Worm (Caenorhabditis elegans) whole organism, midembryonic: ENCODE measurements around the gene metl-6.
A peak's percentile ranks its signal among the peaks of the same experiment; 100 is the strongest.

Source experiments
- T22C8.4 ChIP-seq: fragments of 200-800 bp; sonication (Bioruptor generic); IDR thresholded peaks from 2 replicates; pipeline ENCODE4 v1.3.6; 2022; ENCODE audit warnings: missing genetic modification characterization, missing compliant biosample characterization
- cog-1 ChIP-seq: sonication (generic microtip); optimal IDR thresholded peaks from 2 replicates; lab custom pipeline; 2016; ENCODE audit warnings: missing genetic modification characterization, missing compliant biosample characterization
- flt-1 ChIP-seq: fragments of 200-800 bp; sonication (Bioruptor generic); IDR thresholded peaks from 2 replicates; pipeline ENCODE4 v1.3.6; 2022; ENCODE audit warnings: missing genetic modification characterization, missing compliant biosample characterization
- klf-2 ChIP-seq: fragments of 200-800 bp; sonication (Bioruptor generic); conservative IDR thresholded peaks from 2 replicates; pipeline ENCODE4 v1.3.6; 2022; ENCODE audit warnings: missing genetic modification reagents, missing genetic modification characterization, missing compliant biosample characterization
- med-1 ChIP-seq: sonication (generic microtip); optimal IDR thresholded peaks from 2 replicates; lab custom pipeline; 2017; ENCODE audit warnings: missing genetic modification characterization, mild to moderate bottlenecking, missing compliant biosample characterization, antibody characterized with exemption, missing genetic modification reagents; ENCODE audit not compliant: insufficient read depth
- ref-1 ChIP-seq: fragments of 200-800 bp; sonication (Bioruptor generic); conservative IDR thresholded peaks from 2 replicates; pipeline ENCODE4 v1.3.6; 2022; ENCODE audit warnings: missing genetic modification reagents, missing genetic modification characterization, missing compliant biosample characterization
- tab-1 ChIP-seq: fragments of 200-800 bp; sonication (Bioruptor generic); IDR thresholded peaks from 2 replicates; pipeline ENCODE4 v1.3.6; 2022; ENCODE audit warnings: missing genetic modification characterization, missing compliant biosample characterization
- ztf-23 ChIP-seq: fragments of 200-800 bp; sonication (Bioruptor generic); IDR thresholded peaks from 2 replicates; pipeline ENCODE4 v1.3.6; 2022; ENCODE audit warnings: missing genetic modification reagents, missing genetic modification characterization, missing compliant biosample characterization
- ztf-29 ChIP-seq: fragments of 200-800 bp; sonication (Bioruptor generic); IDR thresholded peaks from 2 replicates; pipeline ENCODE4 v1.3.6; 2022; ENCODE audit warnings: missing genetic modification reagents, missing genetic modification characterization, missing compliant biosample characterization

The metl-6 gene

ce11 chrIII:3902588-3903325 is 18.8 kb downstream of the metl-6 start:
- TF ChIP-seq ref-1 (GFP tag; lab: Robert Waterston, UW) (no peak), tab-1 (GFP tag; lab: Robert Waterston, UW) (no peak), med-1 (no peak)

- TF ChIP-seq tab-1 (GFP tag; lab: Robert Waterston, UW) (no peak), ztf-29 (GFP tag; lab: Robert Waterston, UW) (no peak), ztf-23 (GFP tag; lab: Robert Waterston, UW) (no peak), flt-1 (GFP tag; lab: Robert Waterston, UW) (no peak), T22C8.4 (GFP tag; lab: Robert Waterston, UW) (no peak), cog-1 (tag; lab: Kevin White, UChicago) (no peak), ref-1 (GFP tag; lab: Robert Waterston, UW) (no peak), klf-2 (GFP tag; lab: Robert Waterston, UW) (no peak), med-1 (no peak)
These were observed 20.0 kb downstream of the metl-6 start, which contains the start of gene tir-1 for ce11 chrIII:3901542-3901941. TSS of gene tir-1 (minus strand) at chrIII:3901642.

- TF ChIP-seq med-1 (no peak), T22C8.4 (GFP tag; lab: Robert Waterston, UW) (no peak), flt-1 (GFP tag; lab: Robert Waterston, UW) (no peak), ztf-23 (GFP tag; lab: Robert Waterston, UW) (no peak), cog-1 (tag; lab: Kevin White, UChicago) (no peak), tab-1 (GFP tag; lab: Robert Waterston, UW) (no peak), ztf-29 (GFP tag; lab: Robert Waterston, UW) (no peak), ref-1 (GFP tag; lab: Robert Waterston, UW) (no peak), klf-2 (GFP tag; lab: Robert Waterston, UW) (no peak)
These were observed 22.7 kb downstream of the metl-6 start for ce11 chrIII:3898850-3899249.

ce11 chrIII:3898354-3898753 is 23.2 kb downstream of the metl-6 start:
- no peak for TF ChIP-seq med-1
- TF ChIP-seq flt-1 (GFP tag; lab: Robert Waterston, UW): no peak
- no peak for TF ChIP-seq ref-1 (GFP tag; lab: Robert Waterston, UW)
- TF ChIP-seq cog-1 (tag; lab: Kevin White, UChicago): no peak
- no peak for TF ChIP-seq T22C8.4 (GFP tag; lab: Robert Waterston, UW)
- TF ChIP-seq ztf-23 (GFP tag; lab: Robert Waterston, UW): no peak
- no peak for TF ChIP-seq tab-1 (GFP tag; lab: Robert Waterston, UW)
- no peak for TF ChIP-seq ztf-29 (GFP tag; lab: Robert Waterston, UW)
- TF ChIP-seq klf-2 (GFP tag; lab: Robert Waterston, UW): no peak

ce11 chrIII:3897116-3897845 is 24.2 kb downstream of the metl-6 start:
- TF ChIP-seq ref-1 (GFP tag; lab: Robert Waterston, UW) (peak; percentile 40; the same call in 1 of the 2 replicates), flt-1 (GFP tag; lab: Robert Waterston, UW) (peak; percentile 85)

ce11 chrIII:3893992-3894391 is 27.5 kb downstream of the metl-6 start:
- TF ChIP-seq ref-1 (GFP tag; lab: Robert Waterston, UW) (no peak), ztf-23 (GFP tag; lab: Robert Waterston, UW) (no peak), med-1 (no peak), klf-2 (GFP tag; lab: Robert Waterston, UW) (no peak), cog-1 (tag; lab: Kevin White, UChicago) (no peak), tab-1 (GFP tag; lab: Robert Waterston, UW) (no peak)

ce11 chrIII:3889896-3890295 is 31.6 kb downstream of the metl-6 start:
- TF ChIP-seq ref-1 (GFP tag; lab: Robert Waterston, UW) (no peak), ztf-23 (GFP tag; lab: Robert Waterston, UW) (no peak), klf-2 (GFP tag; lab: Robert Waterston, UW) (no peak), ztf-29 (GFP tag; lab: Robert Waterston, UW) (no peak), flt-1 (GFP tag; lab: Robert Waterston, UW) (no peak), tab-1 (GFP tag; lab: Robert Waterston, UW) (no peak), med-1 (no peak), T22C8.4 (GFP tag; lab: Robert Waterston, UW) (no peak)

- TF ChIP-seq ztf-29 (GFP tag; lab: Robert Waterston, UW): no peak
- no peak for TF ChIP-seq T22C8.4 (GFP tag; lab: Robert Waterston, UW)
- TF ChIP-seq med-1: no peak
- TF ChIP-seq tab-1 (GFP tag; lab: Robert Waterston, UW): no peak
- no peak for TF ChIP-seq flt-1 (GFP tag; lab: Robert Waterston, UW)
- TF ChIP-seq ref-1 (GFP tag; lab: Robert Waterston, UW): no peak
- no peak for TF ChIP-seq klf-2 (GFP tag; lab: Robert Waterston, UW)
- no peak for TF ChIP-seq cog-1 (tag; lab: Kevin White, UChicago)
- TF ChIP-seq ztf-23 (GFP tag; lab: Robert Waterston, UW): no peak
These were observed 33.9 kb downstream of the metl-6 start for ce11 chrIII:3887586-3887985.

ce11 chrIII:3883146-3883545 is 38.4 kb downstream of the metl-6 start:
- TF ChIP-seq T22C8.4 (GFP tag; lab: Robert Waterston, UW): no peak
- TF ChIP-seq ztf-23 (GFP tag; lab: Robert Waterston, UW): no peak
- TF ChIP-seq flt-1 (GFP tag; lab: Robert Waterston, UW): no peak
